Worm (Caenorhabditis elegans) whole organism, mixed stage, embryonic: ENCODE measurements around the gene F44G4.3.

Source experiments
- blmp-1 ChIP-seq: fragments of 150-350 bp; optimal IDR thresholded peaks from 2 replicates; lab custom pipeline; 2014; ENCODE audit warnings: missing biosample characterization, missing genetic modification characterization
- ces-1 ChIP-seq: fragments of 150-350 bp; optimal IDR thresholded peaks from 2 replicates; lab custom pipeline; 2014; ENCODE audit warnings: missing biosample characterization, missing genetic modification reagents, missing genetic modification characterization
- mls-2 ChIP-seq: sonication (generic microtip); optimal IDR thresholded peaks from 2 replicates; lab custom pipeline; 2016; ENCODE audit warnings: mild to moderate bottlenecking, missing genetic modification characterization, moderate library complexity, missing compliant biosample characterization
- nhr-76 ChIP-seq: sonication (generic microtip); optimal IDR thresholded peaks from 2 replicates; lab custom pipeline; 2017; ENCODE audit warnings: missing biosample characterization, missing genetic modification characterization
- unc-62 ChIP-seq: fragments of 150-350 bp; optimal IDR thresholded peaks from 2 replicates; lab custom pipeline; 2014; ENCODE audit warnings: missing biosample characterization, missing genetic modification reagents, missing genetic modification characterization

F44G4.3 gene

DNA sequence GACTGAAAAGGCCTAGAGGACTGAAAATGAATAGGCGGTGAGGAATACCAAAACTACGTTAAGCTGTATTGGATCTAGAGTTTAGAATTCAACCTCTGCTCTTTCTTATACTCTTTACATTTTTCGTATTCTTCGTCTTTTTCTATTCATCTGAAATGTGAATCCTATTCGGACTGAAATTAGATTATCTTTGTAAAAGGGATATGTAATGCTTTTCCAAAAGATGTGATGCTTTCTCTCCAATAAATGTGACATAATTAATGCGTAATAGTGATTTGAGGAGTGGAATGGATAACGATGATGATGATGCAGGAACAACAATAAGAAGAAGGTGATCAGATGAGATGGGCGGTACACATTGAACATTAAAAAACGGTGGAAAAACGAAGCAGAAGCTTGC is 48.8 kb downstream of the F44G4.3 start:
- TF ChIP-seq ces-1 (GFP tag; lab: Kevin White, UChicago) (peak; percentile 52), blmp-1 (tag; lab: Kevin White, UChicago) (no peak)

DNA sequence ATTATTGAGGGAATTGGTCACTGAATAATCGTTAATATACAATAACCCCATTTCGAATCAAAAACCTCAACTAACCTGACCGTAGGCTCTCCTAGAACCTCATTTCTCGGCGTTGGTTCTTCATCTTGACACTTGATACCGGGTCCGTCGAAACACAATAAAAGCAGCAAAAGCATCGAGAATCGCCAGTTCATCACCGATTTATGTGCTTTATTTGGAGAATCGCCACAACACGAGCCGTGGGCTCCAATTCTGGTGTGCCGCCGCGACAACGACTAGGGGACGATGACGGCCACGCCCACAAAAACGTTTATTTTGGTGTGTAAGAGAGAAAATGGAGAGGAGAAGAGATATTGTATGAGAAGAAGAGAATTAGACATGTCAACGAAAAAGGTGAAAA is 50.1 kb downstream of the F44G4.3 start, which contains the start of gene cutl-15:
Gene cutl-15, minus strand, starts transcription at position 298 of the 400 bp plus-strand sequence.
- no peak for TF ChIP-seq mls-2 (tag; lab: Kevin White, UChicago)
- TF ChIP-seq unc-62 = no peak
- no peak for TF ChIP-seq nhr-76
- no peak for TF ChIP-seq ces-1 (GFP tag; lab: Kevin White, UChicago)
- TF ChIP-seq, all 35 proteins: peak for 0
